Fruit fly (Drosophila melanogaster) whole organism, embryonic: ENCODE data around the gene Pak.

ENCODE experiments used
- ATbp ChIP-seq: fragments of 200-800 bp; sonication (Bioruptor generic); optimal IDR thresholded peaks from 2 replicates; lab custom pipeline; 2017; ENCODE audit warnings: missing biosample characterization, mild to moderate bottlenecking, missing genetic modification characterization, missing genetic modification reagents
- Ada2b ChIP-seq: fragments of 200-800 bp; sonication (Bioruptor generic); IDR thresholded peaks from 2 replicates; pipeline ENCODE4 v1.3.6; 2022; ENCODE audit warnings: missing biosample characterization, missing genetic modification characterization
- Asciz ChIP-seq: fragments of 200-800 bp; sonication (Bioruptor generic); optimal IDR thresholded peaks from 2 replicates; lab custom pipeline; 2017; ENCODE audit warnings: missing biosample characterization, mild to moderate bottlenecking, missing genetic modification characterization, missing genetic modification reagents
- CG10462 ChIP-seq: fragments of 200-800 bp; sonication (Bioruptor generic); optimal IDR thresholded peaks from 2 replicates; lab custom pipeline; 2016; ENCODE audit warnings: missing biosample characterization, missing genetic modification characterization
- CG10543 ChIP-seq: fragments of 200-800 bp; sonication (Bioruptor generic); optimal IDR thresholded peaks from 3 replicates; lab custom pipeline; 2017; ENCODE audit warnings: missing biosample characterization, mild to moderate bottlenecking, missing genetic modification characterization, moderate library complexity
- CG11247 ChIP-seq: fragments of 200-800 bp; sonication (Bioruptor generic); IDR thresholded peaks from 2 replicates; pipeline ENCODE4 v1.3.6; 2022; ENCODE audit warnings: missing biosample characterization, missing genetic modification characterization
- CG12391 ChIP-seq: fragments of 200-800 bp; sonication (Bioruptor generic); optimal IDR thresholded peaks from 3 replicates; lab custom pipeline; 2018; ENCODE audit warnings: missing biosample characterization, mild to moderate bottlenecking, missing genetic modification characterization, moderate library complexity
- CG12744 ChIP-seq: fragments of 200-800 bp; sonication (Bioruptor generic); optimal IDR thresholded peaks from 2 replicates; lab custom pipeline; 2016; ENCODE audit warnings: missing biosample characterization, missing genetic modification characterization
- CG13296 ChIP-seq: fragments of 200-800 bp; sonication (Bioruptor generic); optimal IDR thresholded peaks from 3 replicates; lab custom pipeline; 2018; ENCODE audit warnings: missing biosample characterization, mild to moderate bottlenecking, missing genetic modification characterization
- CG13424 ChIP-seq: fragments of 200-800 bp; sonication (Bioruptor generic); optimal IDR thresholded peaks from 2 replicates; lab custom pipeline; 2019; ENCODE audit warnings: missing biosample characterization, mild to moderate bottlenecking, missing genetic modification characterization, moderate library complexity
- CG15269 ChIP-seq: fragments of 200-800 bp; sonication (Bioruptor generic); optimal IDR thresholded peaks from 2 replicates; lab custom pipeline; 2018; ENCODE audit warnings: missing biosample characterization, mild to moderate bottlenecking, missing genetic modification characterization, moderate library complexity
- CG15696 ChIP-seq: fragments of 200-800 bp; sonication (Bioruptor generic); optimal IDR thresholded peaks from 2 replicates; lab custom pipeline; 2019; ENCODE audit warnings: missing biosample characterization, mild to moderate bottlenecking, missing genetic modification characterization, moderate library complexity
- CG1602 ChIP-seq: fragments of 200-800 bp; sonication (Bioruptor generic); optimal IDR thresholded peaks from 3 replicates; lab custom pipeline; 2016; ENCODE audit warnings: missing biosample characterization, missing genetic modification characterization
- CG17359 ChIP-seq: fragments of 200-800 bp; sonication (Bioruptor generic); optimal IDR thresholded peaks from 3 replicates; lab custom pipeline; 2018; ENCODE audit warnings: missing biosample characterization, mild to moderate bottlenecking, missing genetic modification characterization, moderate library complexity
- CG18262 ChIP-seq: fragments of 200-800 bp; optimal IDR thresholded peaks from 3 replicates; lab custom pipeline; 2019; ENCODE audit warnings: missing biosample characterization, mild to moderate bottlenecking, missing genetic modification characterization, moderate library complexity
- CG2678 ChIP-seq: fragments of 200-800 bp; sonication (Bioruptor generic); optimal IDR thresholded peaks from 3 replicates; lab custom pipeline; 2019; ENCODE audit warnings: missing biosample characterization, mild to moderate bottlenecking, missing genetic modification characterization, moderate library complexity
- CG2712 ChIP-seq: fragments of 200-800 bp; optimal IDR thresholded peaks from 3 replicates; lab custom pipeline; 2019; ENCODE audit warnings: missing biosample characterization, mild to moderate bottlenecking, missing genetic modification characterization, moderate library complexity
- CG34422 ChIP-seq: fragments of 200-800 bp; sonication (Bioruptor generic); IDR thresholded peaks from 3 replicates; pipeline ENCODE4 v1.3.6; 2022; ENCODE audit warnings: missing biosample characterization, missing genetic modification characterization
- CG6654 ChIP-seq: fragments of 200-800 bp; sonication (Bioruptor generic); optimal IDR thresholded peaks from 2 replicates; lab custom pipeline; 2017; ENCODE audit warnings: missing biosample characterization, mild to moderate bottlenecking, missing genetic modification characterization
- CG9727 ChIP-seq: fragments of 200-800 bp; sonication (Bioruptor generic); optimal IDR thresholded peaks from 3 replicates; lab custom pipeline; 2017; ENCODE audit warnings: missing biosample characterization, mild to moderate bottlenecking, missing genetic modification characterization
- CG9817 ChIP-seq: fragments of 200-800 bp; sonication (Bioruptor generic); optimal IDR thresholded peaks from 2 replicates; lab custom pipeline; 2018; ENCODE audit warnings: missing biosample characterization, mild to moderate bottlenecking, missing genetic modification characterization, moderate library complexity
- Doc2 ChIP-seq: fragments of 200-800 bp; sonication (Bioruptor generic); IDR thresholded peaks from 2 replicates; pipeline ENCODE4 v1.3.6; 2022; ENCODE audit warnings: missing biosample characterization, missing genetic modification characterization
- Fer3 ChIP-seq: fragments of 200-800 bp; sonication (Bioruptor generic); optimal IDR thresholded peaks from 2 replicates; lab custom pipeline; 2018; ENCODE audit warnings: missing biosample characterization, mild to moderate bottlenecking, missing genetic modification characterization, moderate library complexity
- Kr ChIP-seq: fragments of 200-800 bp; sonication (Bioruptor generic); optimal IDR thresholded peaks from 2 replicates; lab custom pipeline; 2017; ENCODE audit warnings: missing biosample characterization, mild to moderate bottlenecking, missing genetic modification characterization
- Nf-YB ChIP-seq: fragments of 200-800 bp; sonication (Bioruptor generic); optimal IDR thresholded peaks from 3 replicates; lab custom pipeline; 2019; ENCODE audit warnings: missing biosample characterization, mild to moderate bottlenecking, missing genetic modification characterization, moderate library complexity
- Opbp ChIP-seq: fragments of 200-800 bp; sonication (Bioruptor generic); IDR thresholded peaks from 3 replicates; pipeline ENCODE4 v1.3.6; 2022; ENCODE audit warnings: missing biosample characterization, missing genetic modification characterization; ENCODE audit not compliant: partially characterized antibody
- PHDP ChIP-seq: fragments of 200-800 bp; sonication (Bioruptor generic); optimal IDR thresholded peaks from 3 replicates; lab custom pipeline; 2018; ENCODE audit warnings: missing biosample characterization, mild to moderate bottlenecking, missing genetic modification characterization, moderate library complexity
- Side ChIP-seq: fragments of 200-800 bp; sonication (Bioruptor generic); optimal IDR thresholded peaks from 2 replicates; lab custom pipeline; 2016; ENCODE audit warnings: missing biosample characterization, missing genetic modification characterization
- Stat92E ChIP-seq, 3 experiments: fragments of >200 bp in 2 of 3; fragments of 200-800 bp in 1 of 3; sonication (Bioruptor generic) in 1 of 3; optimal IDR thresholded peaks; 2 replicates each; lab custom pipeline; 2017 to 2019; ENCODE audit warnings: missing biosample characterization in 3 of 3, missing genetic modification characterization in 3 of 3, mild to moderate bottlenecking in 1 of 3, moderate library complexity in 1 of 3
- Vsx1 ChIP-seq: fragments of 200-800 bp; sonication (Bioruptor generic); optimal IDR thresholded peaks from 2 replicates; lab custom pipeline; 2017; ENCODE audit warnings: missing biosample characterization, mild to moderate bottlenecking, missing genetic modification characterization, missing genetic modification reagents
- danr ChIP-seq: fragments of 200-800 bp; sonication (Bioruptor generic); IDR thresholded peaks from 2 replicates; pipeline ENCODE4 v1.3.6; 2022; ENCODE audit warnings: missing biosample characterization, missing genetic modification characterization
- ewg ChIP-seq: fragments of 200-800 bp; sonication (Bioruptor generic); optimal IDR thresholded peaks from 3 replicates; lab custom pipeline; 2017; ENCODE audit warnings: mild to moderate bottlenecking, missing biosample characterization, missing genetic modification reagents, missing genetic modification characterization
- fd96Cb ChIP-seq: fragments of 200-800 bp; sonication (Bioruptor generic); optimal IDR thresholded peaks from 2 replicates; lab custom pipeline; 2018; ENCODE audit warnings: missing biosample characterization, mild to moderate bottlenecking, missing genetic modification characterization, moderate library complexity
- gcm2 ChIP-seq: fragments of 200-800 bp; sonication (Bioruptor generic); optimal IDR thresholded peaks from 2 replicates; lab custom pipeline; 2016; ENCODE audit warnings: missing biosample characterization, missing genetic modification characterization
- grau ChIP-seq: fragments of 200-800 bp; optimal IDR thresholded peaks from 3 replicates; lab custom pipeline; 2019; ENCODE audit warnings: missing biosample characterization, mild to moderate bottlenecking, missing genetic modification characterization, moderate library complexity
- grn ChIP-seq: fragments of 200-800 bp; sonication (Bioruptor generic); optimal IDR thresholded peaks from 3 replicates; lab custom pipeline; 2017; ENCODE audit warnings: missing biosample characterization, missing genetic modification characterization
- kay ChIP-seq: fragments of 200-800 bp; sonication (Bioruptor generic); optimal IDR thresholded peaks from 2 replicates; lab custom pipeline; 2016; ENCODE audit warnings: missing biosample characterization, missing genetic modification characterization
- lbe ChIP-seq: fragments of 200-800 bp; sonication (Bioruptor generic); optimal IDR thresholded peaks from 2 replicates; lab custom pipeline; 2016; ENCODE audit warnings: missing biosample characterization, mild to moderate bottlenecking, missing genetic modification characterization
- nerfin-2 ChIP-seq: fragments of 200-800 bp; sonication (Bioruptor generic); IDR thresholded peaks from 2 replicates; pipeline ENCODE4 v1.3.6; 2022; ENCODE audit warnings: missing biosample characterization, missing genetic modification characterization; ENCODE audit not compliant: partially characterized antibody
- otp ChIP-seq: fragments of 200-800 bp; sonication (Bioruptor generic); IDR thresholded peaks from 3 replicates; pipeline ENCODE4, ENCODE4 v1.3.6; 2022; ENCODE audit warnings: missing biosample characterization, missing genetic modification characterization
- pros ChIP-seq: fragments of 200-800 bp; sonication (Bioruptor generic); optimal IDR thresholded peaks from 3 replicates; lab custom pipeline; 2019; ENCODE audit warnings: missing biosample characterization, mild to moderate bottlenecking, missing genetic modification characterization, moderate library complexity
- pum ChIP-seq: fragments of 200-800 bp; sonication (Bioruptor generic); optimal IDR thresholded peaks from 2 replicates; lab custom pipeline; 2016; ENCODE audit warnings: missing biosample characterization, missing genetic modification characterization
- run ChIP-seq: fragments of 200-800 bp; sonication (Bioruptor generic); optimal IDR thresholded peaks from 3 replicates; lab custom pipeline; 2018; ENCODE audit warnings: missing biosample characterization, mild to moderate bottlenecking, missing genetic modification characterization
- seq ChIP-seq: fragments of 200-800 bp; sonication (Bioruptor generic); IDR thresholded peaks from 2 replicates; pipeline ENCODE4 v1.3.6; 2022; ENCODE audit warnings: missing biosample characterization, missing genetic modification characterization
- slp2 ChIP-seq: fragments of 200-800 bp; sonication (Bioruptor generic); optimal IDR thresholded peaks from 2 replicates; lab custom pipeline; 2016; ENCODE audit warnings: missing biosample characterization, missing genetic modification characterization
- so ChIP-seq: fragments of 200-800 bp; sonication (Bioruptor generic); IDR thresholded peaks from 3 replicates; pipeline ENCODE4 v1.3.6; 2022; ENCODE audit warnings: missing biosample characterization, missing genetic modification characterization
- sug ChIP-seq: fragments of 200-800 bp; optimal IDR thresholded peaks from 2 replicates; lab custom pipeline; 2019; ENCODE audit warnings: missing biosample characterization, mild to moderate bottlenecking, missing genetic modification characterization, moderate library complexity
- tin ChIP-seq: fragments of 200-800 bp; sonication (Bioruptor generic); optimal IDR thresholded peaks from 3 replicates; lab custom pipeline; 2016; ENCODE audit warnings: missing biosample characterization, missing genetic modification characterization
- unpg ChIP-seq: fragments of 200-800 bp; sonication (Bioruptor generic); optimal IDR thresholded peaks from 3 replicates; lab custom pipeline; 2018; ENCODE audit warnings: missing biosample characterization, mild to moderate bottlenecking, missing genetic modification characterization, moderate library complexity

The Pak gene

DNA sequence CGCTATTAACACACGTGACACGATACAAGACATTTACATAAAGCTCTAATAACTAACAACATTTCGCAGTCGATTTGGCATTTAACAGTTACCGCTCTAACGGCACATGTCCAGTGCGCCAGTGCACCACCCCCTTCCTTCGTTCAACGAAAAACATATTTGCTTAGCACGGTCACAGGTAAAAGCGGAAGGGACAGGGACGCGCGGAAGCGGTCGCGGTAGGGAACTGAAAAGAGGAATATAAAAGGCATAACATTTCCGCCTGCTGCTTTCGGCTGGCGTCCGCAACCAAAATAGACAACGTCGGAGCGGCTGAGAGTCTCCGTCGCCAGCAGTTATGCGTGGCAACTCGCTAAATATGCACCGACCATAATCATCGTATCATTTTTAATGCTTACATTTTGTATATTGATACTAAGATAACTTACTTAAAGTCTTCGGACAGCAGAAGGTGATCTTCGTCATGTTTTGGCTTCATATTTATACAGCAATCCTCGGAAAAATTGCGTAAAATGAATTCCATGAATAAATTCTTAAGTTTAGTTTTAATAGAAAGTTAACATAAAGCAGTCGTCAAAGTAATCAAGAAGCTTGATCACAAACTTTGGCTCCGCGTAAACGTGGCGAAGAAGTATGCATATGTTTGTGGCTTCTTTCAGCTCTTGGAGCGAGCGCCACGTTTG lies 1.1 kb downstream of the Pak start (continued):
- TF ChIP-seq Side (GFP tag; lab: Kevin White, UChicago): no peak
- TF ChIP-seq CG12391 (tag; lab: Kevin White, UChicago): peak; percentile 27
- TF ChIP-seq Vsx1 (GFP tag; lab: Kevin White, UChicago): no peak
- TF ChIP-seq CG13424 (tag; lab: Kevin White, UChicago): peak; percentile 56
- no peak for TF ChIP-seq Opbp (GFP tag; lab: Robert Waterston, UW)
- TF ChIP-seq Kr (GFP tag; lab: Kevin White, UChicago): no peak
- TF ChIP-seq tin: no peak
- no peak for TF ChIP-seq so
- TF ChIP-seq CG18262 (tag; lab: Kevin White, UChicago): peak; percentile 48
- no peak for TF ChIP-seq seq (GFP tag; lab: Robert Waterston, UW)
- no peak for TF ChIP-seq gcm2 (GFP tag; lab: Kevin White, UChicago)
- no peak for TF ChIP-seq danr (GFP tag; lab: Robert Waterston, UW)
- no peak for TF ChIP-seq Ada2b (GFP tag; lab: Robert Waterston, UW)
- TF ChIP-seq Asciz (GFP tag; lab: Kevin White, UChicago): peak; percentile 24
- no peak for TF ChIP-seq kay
- TF ChIP-seq CG9727 (GFP tag; lab: Kevin White, UChicago): peak; percentile 2
- peak; percentile 10 for TF ChIP-seq CG15269
- TF ChIP-seq grau: peak; percentile 32
- TF ChIP-seq CG15696 (tag; lab: Kevin White, UChicago): no peak
- no peak for TF ChIP-seq grn
- peak; percentile 32 for TF ChIP-seq unpg (GFP tag; lab: Kevin White, UChicago)
- no peak for TF ChIP-seq pum (GFP tag; lab: Kevin White, UChicago)
- no peak for TF ChIP-seq fd96Cb (tag; lab: Kevin White, UChicago)
- peak; percentile 23 for TF ChIP-seq ATbp
- no peak for TF ChIP-seq CG6654 (GFP tag; lab: Kevin White, UChicago)
- TF ChIP-seq CG12744 (GFP tag; lab: Kevin White, UChicago): no peak
- peak; percentile 44 for TF ChIP-seq CG2678 (tag; lab: Kevin White, UChicago)
- TF ChIP-seq CG11247 (GFP tag; lab: Robert Waterston, UW): no peak
- TF ChIP-seq Stat92E (GFP tag; optimal IDR thresholded peaks at IDR 0.05; lab: Kevin White, UChicago): no peak
- TF ChIP-seq otp (GFP tag; lab: Robert Waterston, UW): no peak
- peak; percentile 13 for TF ChIP-seq slp2 (GFP tag; lab: Kevin White, UChicago)
- TF ChIP-seq Nf-YB (GFP tag; lab: Kevin White, UChicago): no peak
- TF ChIP-seq run: peak; percentile 24
- no peak for TF ChIP-seq pros (GFP tag; lab: Kevin White, UChicago)
- no peak for TF ChIP-seq CG1602
- no peak for TF ChIP-seq nerfin-2 (GFP tag; lab: Robert Waterston, UW)
- TF ChIP-seq CG2712: peak; percentile 51
- peak; percentile 21 for TF ChIP-seq PHDP
- no peak for TF ChIP-seq ewg (GFP tag; lab: Kevin White, UChicago)
- TF ChIP-seq CG9817 (tag; lab: Kevin White, UChicago): peak; percentile 11
- TF ChIP-seq Doc2 (GFP tag; lab: Robert Waterston, UW): no peak
- no peak for TF ChIP-seq CG34422
- no peak for TF ChIP-seq CG10543
- TF ChIP-seq Fer3 (tag; lab: Kevin White, UChicago): no peak
- no peak for TF ChIP-seq CG10462
- TF ChIP-seq CG17359 (tag; lab: Kevin White, UChicago): peak; percentile 59
- TF ChIP-seq CG13296 (GFP tag; lab: Kevin White, UChicago): peak; percentile 41
- TF ChIP-seq sug (tag; lab: Kevin White, UChicago): peak; percentile 7
- TF ChIP-seq lbe (GFP tag; lab: Kevin White, UChicago): no peak
